Worm (Caenorhabditis elegans): ENCODE results near the gene Y51H7BR.4.
"Not testable (repeated sequence)": the region's sequence is repeated elsewhere in the genome, so short reads cannot be mapped to it uniquely, and the experiment has no call there.

ce11 chrII:1540628-1541027 is 11.5 kb downstream of the Y51H7BR.4 start, which contains the start of gene poml-4:
- not testable (repeated sequence) for TF ChIP-seq tab-1 (GFP tag; IDR thresholded peaks at IDR 0.05); ztf-23 (GFP tag; IDR thresholded peaks at IDR 0.05); ztf-29 (GFP tag; IDR thresholded peaks at IDR 0.05); klf-2 (GFP tag; conservative IDR thresholded peaks at IDR 0.05); flt-1 (GFP tag; IDR thresholded peaks at IDR 0.05); T22C8.4 (GFP tag; IDR thresholded peaks at IDR 0.05); med-1 (GFP tag; optimal IDR thresholded peaks at IDR 0.05; ENCODE audit: insufficient read depth); ref-1 (GFP tag; conservative IDR thresholded peaks at IDR 0.05)
